Fruit fly (Drosophila melanogaster) whole organism: ENCODE results near the gene Sos.

Source experiments
- Dll ChIP-seq: fragments of >200 bp; optimal IDR thresholded peaks from 2 replicates; lab custom pipeline; 2017
- pan ChIP-seq: fragments of >200 bp; optimal IDR thresholded peaks from 2 replicates; lab custom pipeline; 2017

DNA sequence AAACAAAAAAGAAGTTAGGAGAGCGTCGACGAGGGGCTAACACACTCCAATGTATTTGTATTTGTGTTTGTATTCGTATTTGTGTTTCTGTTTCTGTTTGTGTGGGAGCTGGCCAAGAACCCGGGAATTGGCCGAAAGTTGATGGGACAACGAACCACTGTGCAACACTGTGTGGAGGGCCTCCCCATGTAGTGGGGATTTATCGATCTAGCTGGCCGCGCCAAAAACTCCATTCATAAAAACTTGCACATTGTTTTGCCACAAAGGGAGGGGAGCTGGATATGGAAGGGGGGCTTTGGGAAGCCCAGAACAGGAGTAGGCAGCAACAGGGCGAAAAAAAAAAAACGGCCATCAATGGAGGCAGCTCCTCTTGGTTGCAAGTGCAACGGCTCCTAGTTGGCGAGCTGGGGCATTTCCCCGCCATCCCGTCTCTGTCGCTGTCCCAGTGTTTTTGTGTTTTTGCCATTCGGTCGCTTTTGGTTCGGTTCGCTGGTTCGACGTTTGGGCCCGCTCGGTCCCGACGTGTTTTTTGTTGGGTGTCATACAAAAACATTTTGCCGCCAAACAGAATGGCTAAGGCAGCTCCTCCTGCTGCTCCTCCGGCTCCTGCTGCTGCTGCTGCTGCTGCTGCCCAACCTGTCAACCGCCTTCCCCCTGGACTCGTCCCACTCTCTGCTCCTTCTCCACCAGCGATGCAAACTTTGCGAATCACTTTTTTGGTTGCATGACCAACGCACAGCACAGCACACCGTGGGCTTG, 36.5 kb upstream of the Sos start:
- TF ChIP-seq pan (no peak), Dll (lab: Kevin White, UChicago) (no peak)
